Worm (Caenorhabditis elegans): ENCODE results near the gene sra-31.
A peak's percentile ranks its signal among the peaks of the same experiment; 100 is the strongest.

The sra-31 gene

ce11 chrII:6535957-6536424, 42.3 kb downstream of the sra-31 start, which contains the start of gene utp-20:
TSS of gene utp-20 (plus strand) at chrII:6536374.
- TF ChIP-seq hmg-4 (GFP tag; optimal IDR thresholded peaks at IDR 0.05) (no peak), F13C5.2 (tag; optimal IDR thresholded peaks at IDR 0.05) (peak; percentile 5), pes-1 (GFP tag; IDR thresholded peaks at IDR 0.05) (no peak)

DNA sequence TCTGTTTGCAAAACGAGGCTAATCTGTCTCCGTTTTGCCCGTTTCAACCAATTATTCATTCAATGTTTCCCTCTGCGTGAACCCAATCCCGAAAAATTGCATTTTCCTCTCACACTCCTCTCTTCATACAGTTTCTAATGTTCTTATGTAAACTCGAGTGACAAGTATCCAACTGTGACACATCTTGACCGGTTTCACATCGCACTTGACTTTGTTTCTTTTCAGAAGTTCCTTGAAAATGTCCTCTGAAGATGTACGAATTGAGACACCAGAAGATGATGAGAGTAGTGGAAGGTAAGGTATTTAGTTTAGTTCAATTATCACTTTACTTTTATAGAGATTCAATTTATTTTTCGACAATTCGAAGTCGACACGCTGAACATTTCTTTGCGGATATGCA, 46.3 kb downstream of the sra-31 start, which contains the start of gene abcx-1:
Gene abcx-1 (plus strand): TSS at position 224 of the 400 bp plus-strand sequence.
- TF ChIP-seq flt-1 (GFP tag; IDR thresholded peaks at IDR 0.05): no peak

DNA sequence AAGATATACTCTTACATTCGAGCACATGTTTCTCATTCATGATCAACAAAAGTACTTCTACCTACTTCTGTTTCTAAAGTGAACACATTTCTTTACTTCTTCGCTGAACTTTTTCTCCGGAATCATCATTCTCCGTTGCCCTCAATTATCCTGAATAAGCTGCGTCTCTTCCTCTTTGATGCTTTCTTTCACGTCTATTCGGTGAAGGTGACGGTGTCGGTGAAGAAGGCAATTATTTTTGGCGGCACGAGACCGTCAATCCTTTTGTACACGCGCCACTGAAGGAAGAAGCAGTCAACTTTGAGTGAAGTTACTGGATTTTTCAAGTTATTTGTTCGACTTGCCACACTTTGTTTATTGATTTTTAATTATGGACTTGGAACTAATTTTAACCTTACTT, 46.8 kb downstream of the sra-31 start, which contains the start of gene abch-1:
Gene abch-1 (minus strand): TSS at position 101 of the 400 bp plus-strand sequence.
- TF ChIP-seq tbx-37 (GFP tag; conservative IDR thresholded peaks at IDR 0.05) (no peak), ets-7 (tag; optimal IDR thresholded peaks at IDR 0.05) (no peak)

- TF ChIP-seq B0310.2 (tag; optimal IDR thresholded peaks at IDR 0.05) (no peak), hmbx-1 (tag; optimal IDR thresholded peaks at IDR 0.05) (no peak), tbx-37 (GFP tag; conservative IDR thresholded peaks at IDR 0.05) (no peak), ama-1 (optimal IDR thresholded peaks at IDR 0.05) (no peak), ets-7 (tag; optimal IDR thresholded peaks at IDR 0.05) (no peak), aly-1 (tag; optimal IDR thresholded peaks at IDR 0.05) (no peak), hnd-1 (tag; optimal IDR thresholded peaks at IDR 0.05) (no peak), ceh-13 (GFP tag; optimal IDR thresholded peaks at IDR 0.05) (no peak), F13C5.2 (tag; optimal IDR thresholded peaks at IDR 0.05) (no peak), flt-1 (GFP tag; IDR thresholded peaks at IDR 0.05) (no peak), ceh-36 (tag; optimal IDR thresholded peaks at IDR 0.05) (no peak)
These were observed 49.6 kb downstream of the sra-31 start, which contains the start of gene C56E6.4 for ce11 chrII:6528629-6529028. TSS of gene C56E6.4 (minus strand) at chrII:6528729.

All from whole organism, early embryonic.